Worm (Caenorhabditis elegans): ENCODE results near the gene R05D8.9.

Gene R05D8.9

DNA sequence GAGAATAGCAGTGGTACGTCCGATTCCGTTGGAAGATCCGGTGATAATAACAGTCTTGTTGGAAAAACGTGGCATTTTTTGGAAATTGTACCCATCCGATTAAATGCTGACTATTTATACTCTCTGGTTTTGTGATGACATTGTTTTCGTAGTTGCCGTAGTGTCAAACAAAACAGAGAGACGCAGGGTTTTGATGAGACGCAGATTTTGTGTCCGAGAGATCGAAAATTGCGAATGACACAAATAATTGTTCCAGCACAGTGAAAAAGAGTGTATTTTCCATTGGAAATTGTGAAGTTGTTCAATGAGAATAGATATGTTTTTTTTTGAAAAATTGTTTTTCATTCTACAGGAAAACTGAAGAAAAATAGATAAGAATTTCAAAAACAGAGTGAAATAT lies 4.3 kb downstream of the R05D8.9 start, which contains the start of gene R05D8.7:
Gene R05D8.7 (minus strand): TSS at position 104 of the 400 bp plus-strand sequence.
- TF ChIP-seq rpc-1 (optimal IDR thresholded peaks at IDR 0.05) (no peak), rpc-1 (tag; optimal IDR thresholded peaks at IDR 0.05) (no peak), ztf-22 (GFP tag; optimal IDR thresholded peaks at IDR 0.05) (no peak), snpc-4 (GFP tag; optimal IDR thresholded peaks at IDR 0.05) (no peak), snpc-4 (tag; optimal IDR thresholded peaks at IDR 0.05) (no peak), efl-1 (GFP tag; optimal IDR thresholded peaks at IDR 0.05) (no peak), F55B11.4 (tag; optimal IDR thresholded peaks at IDR 0.05; ENCODE audit: borderline replicate concordance, insufficient read depth) (no peak), let-607 (tag; optimal IDR thresholded peaks at IDR 0.05) (no peak), nfya-2 (GFP tag; IDR thresholded peaks at IDR 0.05) (no peak), unc-62 (GFP tag; optimal IDR thresholded peaks at IDR 0.05) (no peak), lsl-1 (GFP tag; optimal IDR thresholded peaks at IDR 0.05) (no peak), egrh-3 (GFP tag; IDR thresholded peaks at IDR 0.05) (no peak), D2030.7 (GFP tag; IDR thresholded peaks at IDR 0.05) (no peak), pha-4 (tag; optimal IDR thresholded peaks at IDR 0.05) (no peak), F10E7.11 (tag; optimal IDR thresholded peaks at IDR 0.05) (no peak), die-1 (tag; optimal IDR thresholded peaks at IDR 0.05) (no peak), sdz-38 (tag; optimal IDR thresholded peaks at IDR 0.05) (no peak), hlh-12 (tag; optimal IDR thresholded peaks at IDR 0.05) (no peak), repo-1 (tag; optimal IDR thresholded peaks at IDR 0.05) (no peak), sptf-2 (GFP tag; optimal IDR thresholded peaks at IDR 0.05) (no peak), mes-4 (tag; optimal IDR thresholded peaks at IDR 0.05) (no peak)

DNA sequence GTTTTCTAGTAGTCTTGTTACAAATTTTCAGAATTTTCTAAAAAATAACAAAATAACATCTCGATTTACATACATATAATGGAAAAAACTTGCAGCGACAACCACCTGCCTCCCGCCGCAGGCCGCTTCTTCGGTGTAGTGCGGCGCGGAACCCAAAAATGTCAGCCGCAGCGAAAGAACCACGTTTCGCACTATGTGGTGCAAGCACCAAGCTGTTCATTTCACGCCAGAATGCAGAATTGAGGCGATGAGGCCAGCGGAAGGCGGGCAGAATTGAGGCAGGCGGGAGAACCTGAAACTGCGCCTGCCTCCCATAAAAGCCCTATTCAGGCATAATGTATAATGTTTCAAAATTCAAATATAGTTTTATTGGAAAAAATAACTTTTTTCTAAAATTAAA lies 5.9 kb downstream of the R05D8.9 start:
- TF ChIP-seq zfh-2 (GFP tag; conservative IDR thresholded peaks at IDR 0.05) = peak; percentile 75
- no peak for TF ChIP-seq dpl-1 (GFP tag; optimal IDR thresholded peaks at IDR 0.05)

DNA sequence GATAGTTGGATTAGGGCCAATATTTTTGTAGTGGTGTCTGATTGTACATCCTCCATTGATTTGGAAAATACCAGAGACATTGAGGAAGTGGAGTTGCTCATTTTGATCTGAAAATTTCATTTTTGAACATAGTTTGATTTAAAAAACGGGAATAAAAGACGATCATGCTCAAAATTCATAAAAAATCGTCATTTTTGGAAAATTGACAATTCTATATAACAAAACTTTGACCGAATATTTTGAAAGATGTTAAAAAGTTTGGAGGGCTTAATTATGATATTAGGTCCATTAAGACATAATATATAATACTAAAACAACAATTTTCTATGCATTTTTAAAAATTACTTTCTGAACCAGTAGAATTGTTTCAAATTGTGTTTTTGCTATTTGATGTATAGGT lies 7.9 kb downstream of the R05D8.9 start, which contains the start of gene srg-58:
Gene srg-58 (minus strand): TSS at position 101 of the 400 bp plus-strand sequence.
- TF ChIP-seq F33H1.4 (GFP tag; IDR thresholded peaks at IDR 0.05) = no peak

DNA sequence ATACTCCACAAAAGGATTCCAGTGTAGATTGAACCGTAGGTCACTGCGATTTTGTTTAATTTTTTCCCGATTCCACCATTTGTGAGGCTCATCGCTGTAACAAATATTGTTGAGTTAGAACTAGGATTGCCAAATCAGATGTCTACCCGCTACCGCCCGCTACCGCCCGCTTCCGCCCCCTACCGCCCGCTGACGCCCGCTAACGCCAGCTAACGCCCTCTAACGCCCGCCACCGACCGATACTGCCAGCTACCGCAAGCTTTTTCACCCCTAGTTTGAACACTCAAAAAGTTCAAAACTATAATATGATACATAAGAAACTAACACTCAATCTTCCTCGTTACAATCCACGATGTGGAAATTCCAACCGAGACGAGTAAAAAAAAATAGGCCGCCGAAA lies 8.9 kb downstream of the R05D8.9 start:
- TF ChIP-seq Y95B8A.8 (GFP tag; IDR thresholded peaks at IDR 0.05) (no peak), zfh-2 (GFP tag; conservative IDR thresholded peaks at IDR 0.05) (peak; percentile 75), egrh-3 (GFP tag; IDR thresholded peaks at IDR 0.05) (peak; percentile 28; the same call in 1 of the 2 replicates)

DNA sequence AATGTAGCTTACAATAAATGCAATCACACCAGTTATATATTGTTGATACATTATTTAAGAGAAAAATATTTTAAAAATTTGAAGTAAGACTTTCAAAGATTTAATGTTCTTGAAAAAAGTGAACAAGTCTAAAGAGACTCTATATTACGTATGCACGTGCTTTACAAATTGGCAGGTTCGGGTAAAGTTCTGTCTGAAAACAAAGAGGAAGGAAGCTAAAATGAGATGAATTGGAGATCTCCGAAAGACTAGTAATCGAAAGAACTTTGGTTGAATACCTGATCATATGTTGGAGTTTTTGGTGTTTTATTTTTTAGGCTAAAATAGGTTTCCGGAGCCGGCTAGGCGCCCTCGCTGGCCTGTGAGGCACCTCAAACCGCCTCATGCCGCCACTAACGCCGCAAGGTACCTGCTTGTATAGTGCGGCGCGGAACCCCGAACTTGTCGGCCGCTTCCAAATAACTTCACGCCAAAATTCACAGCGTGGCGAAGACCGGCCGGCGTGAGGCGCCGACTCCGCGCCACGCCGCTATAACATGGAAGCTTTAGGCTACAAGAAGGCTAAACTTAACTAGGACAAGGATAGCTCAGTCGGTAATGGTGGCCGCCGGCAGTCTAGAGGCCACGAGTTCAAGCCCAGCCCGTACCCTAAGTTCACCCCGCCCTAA lies 10.0 kb downstream of the R05D8.9 start, which contains the start of gene srx-28:
Gene srx-28 (minus strand): TSS at position 51 of the 668 bp plus-strand sequence.
- TF ChIP-seq ztf-25 (GFP tag; IDR thresholded peaks at IDR 0.05) (0 out of 2 replicates have a peak, but pooled peaks have one; percentile 38), Y53G8AR.9 (GFP tag; conservative IDR thresholded peaks at IDR 0.05) (no peak), nfyb-1 (GFP tag; IDR thresholded peaks at IDR 0.05) (peak; percentile 26; the same call in 1 of the 2 replicates), F37B4.10 (GFP tag; IDR thresholded peaks at IDR 0.05) (0 out of 2 replicates have a peak, but pooled peaks have one; percentile 84), madf-10 (tag; optimal IDR thresholded peaks at IDR 0.05) (no peak), tlf-1 (GFP tag; optimal IDR thresholded peaks at IDR 0.05) (no peak), rpc-1 (optimal IDR thresholded peaks at IDR 0.05) (peak; percentile 29), rpc-1 (tag; optimal IDR thresholded peaks at IDR 0.05) (no peak), B0261.1 (tag; optimal IDR thresholded peaks at IDR 0.05) (peak; percentile 6), fkh-3 (tag; optimal IDR thresholded peaks at IDR 0.05) (peak; percentile 14), mcd-1 (GFP tag; IDR thresholded peaks at IDR 0.05) (peak; percentile 43; the same call in 1 of the 2 replicates), egrh-3 (GFP tag; IDR thresholded peaks at IDR 0.05) (peak; percentile 33; the same call in 1 of the 2 replicates), snpc-4 (GFP tag; optimal IDR thresholded peaks at IDR 0.05) (no peak), snpc-4 (tag; optimal IDR thresholded peaks at IDR 0.05) (peak in 2 of 4 experiments; percentile 75 to 87), nhr-179 (tag; optimal IDR thresholded peaks at IDR 0.05) (no peak), snpc-1.1 (tag; optimal IDR thresholded peaks at IDR 0.05; ENCODE audit: insufficient read depth) (peak; percentile 68), dox-1 (GFP tag; IDR thresholded peaks at IDR 0.05) (peak; percentile 47; the same call in 1 of the 2 replicates)

All from whole organism, young adult.